Fruit fly (Drosophila melanogaster): Measurements from ENCODE around the gene mtd.

mtd gene

dm6 chr3R:5393742-5394391 is 43.6 kb upstream of the mtd start, which contains the start of gene CG1172 (continued):
- TF ChIP-seq CG12155 (GFP tag; optimal IDR thresholded peaks at IDR 0.05), result no peak
- TF ChIP-seq wor (GFP tag; IDR thresholded peaks at IDR 0.05), result no peak
- TF ChIP-seq CG4617 (GFP tag; optimal IDR thresholded peaks at IDR 0.05; ENCODE audit: borderline replicate concordance), result peak; percentile 86
- no peak for TF ChIP-seq unpg (GFP tag; optimal IDR thresholded peaks at IDR 0.05)
- TF ChIP-seq fd96Cb (tag; optimal IDR thresholded peaks at IDR 0.05), result no peak
- TF ChIP-seq Blimp-1 (GFP tag; optimal IDR thresholded peaks at IDR 0.05), result no peak
- no peak for TF ChIP-seq da (GFP tag; optimal IDR thresholded peaks at IDR 0.05)
- TF ChIP-seq Ets97D (GFP tag; optimal IDR thresholded peaks at IDR 0.05), result peak; percentile 93
- TF ChIP-seq Hsf (GFP tag; optimal IDR thresholded peaks at IDR 0.05), result no peak
- TF ChIP-seq CG11504 (tag; optimal IDR thresholded peaks at IDR 0.05), result no peak
- peak; percentile 71 for TF ChIP-seq knrl (GFP tag; IDR thresholded peaks at IDR 0.05; ENCODE audit: partially characterized antibody)
- no peak for TF ChIP-seq HLH54F (GFP tag; optimal IDR thresholded peaks at IDR 0.05)
- peak; percentile 49 for TF ChIP-seq CG10267 (tag; optimal IDR thresholded peaks at IDR 0.05)
- TF ChIP-seq CG7357 (GFP tag; IDR thresholded peaks at IDR 0.05), result no peak
- TF ChIP-seq B-H1 (GFP tag; IDR thresholded peaks at IDR 0.05), result no peak
- TF ChIP-seq z (GFP tag; IDR thresholded peaks at IDR 0.05), result no peak
- TF ChIP-seq CG1647 (GFP tag; optimal IDR thresholded peaks at IDR 0.05), result no peak
- TF ChIP-seq disco-r (GFP tag; optimal IDR thresholded peaks at IDR 0.05), result no peak
- peak; percentile 60 for TF ChIP-seq CG33213 (GFP tag; optimal IDR thresholded peaks at IDR 0.05)
- no peak for TF ChIP-seq Hr39 (optimal IDR thresholded peaks at IDR 0.05)
- no peak for TF ChIP-seq slou (GFP tag; optimal IDR thresholded peaks at IDR 0.05)
- TF ChIP-seq CG13123 (GFP tag; optimal IDR thresholded peaks at IDR 0.05), result no peak
- no peak for TF ChIP-seq fd64A (GFP tag; optimal IDR thresholded peaks at IDR 0.05)
- TF ChIP-seq CG17912 (GFP tag; optimal IDR thresholded peaks at IDR 0.05), result no peak
- TF ChIP-seq CG15073 (GFP tag; optimal IDR thresholded peaks at IDR 0.05), result no peak
- TF ChIP-seq unc-4 (GFP tag; IDR thresholded peaks at IDR 0.05; ENCODE audit: partially characterized antibody), result peak; percentile 82
- no peak for TF ChIP-seq CG14050 (GFP tag; IDR thresholded peaks at IDR 0.05)
- TF ChIP-seq CG9215 (GFP tag; IDR thresholded peaks at IDR 0.05), result no peak
- TF ChIP-seq nau (GFP tag; optimal IDR thresholded peaks at IDR 0.05), result no peak
- no peak for TF ChIP-seq Hey (tag; optimal IDR thresholded peaks at IDR 0.05)
- no peak for TF ChIP-seq CG4282 (GFP tag; optimal IDR thresholded peaks at IDR 0.05)
- TF ChIP-seq Doc3 (GFP tag; IDR thresholded peaks at IDR 0.05; ENCODE audit: partially characterized antibody), result peak; percentile 66
- no peak for TF ChIP-seq Fer2 (tag; optimal IDR thresholded peaks at IDR 0.05)
- TF ChIP-seq gfzf (GFP tag; optimal IDR thresholded peaks at IDR 0.05), result peak; percentile 95
- no peak for TF ChIP-seq CG8290 (GFP tag; optimal IDR thresholded peaks at IDR 0.05)
- no peak for TF ChIP-seq CG8290 (tag; optimal IDR thresholded peaks at IDR 0.05)
- peak; percentile 85 for TF ChIP-seq E2f2 (GFP tag; IDR thresholded peaks at IDR 0.05)
- TF ChIP-seq maf-S (GFP tag; optimal IDR thresholded peaks at IDR 0.05), result no peak
- TF ChIP-seq insv (GFP tag; optimal IDR thresholded peaks at IDR 0.05), result peak in 1 of 2 experiments; percentile 6
- TF ChIP-seq tgo (GFP tag; IDR thresholded peaks at IDR 0.05), result no peak
- peak; percentile 50; the same call in 1 of the 3 replicates for TF ChIP-seq CG7963 (GFP tag; IDR thresholded peaks at IDR 0.05; ENCODE audit: partially characterized antibody)
- peak; percentile 49 for TF ChIP-seq nmo (GFP tag; optimal IDR thresholded peaks at IDR 0.05)
- TF ChIP-seq bcd (GFP tag; optimal IDR thresholded peaks at IDR 0.05), result peak; percentile 26
- no peak for TF ChIP-seq CG4328 (GFP tag; optimal IDR thresholded peaks at IDR 0.05)
- peak; percentile 37 for TF ChIP-seq D (optimal IDR thresholded peaks at IDR 0.05)
- no peak for TF ChIP-seq D (GFP tag; optimal IDR thresholded peaks at IDR 0.05)
- TF ChIP-seq Gug (GFP tag; IDR thresholded peaks at IDR 0.05), result no peak
- no peak for TF ChIP-seq CG10543 (GFP tag; optimal IDR thresholded peaks at IDR 0.05)
- TF ChIP-seq gsb (GFP tag; IDR thresholded peaks at IDR 0.05), result no peak
- TF ChIP-seq nom (GFP tag; optimal IDR thresholded peaks at IDR 0.05), result no peak
- TF ChIP-seq Aef1 (GFP tag; IDR thresholded peaks at IDR 0.05), result no peak

Data from whole organism, embryonic.